Worm (Caenorhabditis elegans): Measurements from ENCODE around the gene dif-1.

- TF ChIP-seq elt-3 (tag; optimal IDR thresholded peaks at IDR 0.05) (peak in 2 of 6 experiments; percentile 3 to 52), elt-2 (tag; optimal IDR thresholded peaks at IDR 0.05) (no peak), ets-5 (GFP tag; IDR thresholded peaks at IDR 0.05) (no peak)
Measured at ce11 chrIV:7512617-7513233, 40.1 kb downstream of the dif-1 start, which contains the start of the genes plc-4 and R05G6.4.
